Worm (Caenorhabditis elegans) whole organism, L4/young adult: ENCODE data around the gene nft-1.

Experiments
- W03F9.2 ChIP-seq: fragments of 150-350 bp; optimal IDR thresholded peaks from 2 replicates; lab custom pipeline; 2014; ENCODE audit warnings: missing biosample characterization, missing genetic modification characterization
- dao-5 ChIP-seq: sonication (generic microtip); optimal IDR thresholded peaks from 2 replicates; lab custom pipeline; 2016; ENCODE audit warnings: missing genotype, missing genetic modification characterization, moderate library complexity, missing compliant biosample characterization
- him-1 ChIP-seq: sonication (generic microtip); optimal IDR thresholded peaks from 2 replicates; lab custom pipeline; 2016; ENCODE audit warnings: missing genotype, missing genetic modification reagents, missing genetic modification characterization, missing compliant biosample characterization

DNA sequence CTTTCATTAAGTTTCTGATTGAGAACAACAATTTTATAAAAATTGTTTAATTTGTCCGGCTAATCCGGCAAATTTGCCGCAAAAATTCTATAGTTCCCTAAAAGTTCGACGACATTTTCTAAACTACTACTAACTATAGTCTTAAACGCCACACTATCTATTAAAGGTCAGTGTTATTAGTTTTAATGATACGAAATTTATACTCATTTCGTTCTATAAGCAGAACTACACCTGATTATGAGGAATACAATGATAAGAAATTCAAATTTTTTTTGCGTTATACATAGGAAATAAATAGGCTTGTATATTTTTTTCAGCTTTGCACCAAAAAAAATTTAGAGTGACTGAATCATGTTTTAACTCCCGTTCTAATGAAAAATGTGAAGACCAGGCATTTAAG lies 24.8 kb downstream of the nft-1 start:
- TF ChIP-seq him-1 (no peak), dao-5 (tag; lab: Kevin White, UChicago) (no peak), W03F9.2 (tag; lab: Kevin White, UChicago) (no peak)
